Worm (Caenorhabditis elegans) whole organism, L4 larva: ENCODE data around the gene srh-92.

ENCODE experiments used
- D1046.2 ChIP-seq: fragments of 200-800 bp; sonication (Bioruptor generic); IDR thresholded peaks from 2 replicates; pipeline ENCODE4 v1.3.6; 2022; ENCODE audit warnings: missing genetic modification characterization, missing compliant biosample characterization
- ZK337.2 ChIP-seq: fragments of 200-800 bp; sonication (Bioruptor generic); IDR thresholded peaks from 2 replicates; pipeline ENCODE4 v1.3.6; 2022; ENCODE audit warnings: missing genetic modification reagents, missing genetic modification characterization, missing compliant biosample characterization
- aly-2 ChIP-seq: sonication (generic microtip); optimal IDR thresholded peaks from 2 replicates; lab custom pipeline; 2018; ENCODE audit warnings: missing biosample characterization, missing genetic modification characterization
- ceh-44 ChIP-seq: fragments of 200-800 bp; sonication (Bioruptor generic); IDR thresholded peaks from 2 replicates; pipeline ENCODE4 v1.3.6; 2022; ENCODE audit warnings: missing genetic modification reagents, missing genetic modification characterization, missing compliant biosample characterization
- ceh-82 ChIP-seq: sonication (generic microtip); optimal IDR thresholded peaks from 2 replicates; lab custom pipeline; 2017; ENCODE audit warnings: missing biosample characterization, missing genetic modification characterization
- cey-2 ChIP-seq: sonication (generic microtip); optimal IDR thresholded peaks from 3 replicates; lab custom pipeline; 2017; ENCODE audit warnings: missing genetic modification characterization, mild to moderate bottlenecking, missing compliant biosample characterization, antibody characterized with exemption, borderline replicate concordance; ENCODE audit not compliant: insufficient read depth
- daf-16 ChIP-seq, 3 experiments: sonication (generic microtip); optimal IDR thresholded peaks; 2 replicates each; lab custom pipeline; 2016 to 2017; ENCODE audit warnings: missing genetic modification characterization in 3 of 3, missing genetic modification reagents in 3 of 3, mild to moderate bottlenecking in 2 of 3, missing compliant biosample characterization in 2 of 3, missing biosample characterization in 1 of 3, moderate library complexity in 1 of 3
- dmd-6 ChIP-seq: fragments of 200-800 bp; sonication (Bioruptor generic); IDR thresholded peaks from 2 replicates; pipeline ENCODE4 v1.3.6; 2022; ENCODE audit warnings: missing genetic modification reagents, missing genetic modification characterization, missing compliant biosample characterization
- dmd-8 ChIP-seq: fragments of 200-800 bp; sonication (Bioruptor generic); IDR thresholded peaks from 2 replicates; pipeline ENCODE4 v1.3.6; 2022; ENCODE audit warnings: missing genetic modification characterization, missing compliant biosample characterization
- dve-1 ChIP-seq: sonication (generic microtip); optimal IDR thresholded peaks from 2 replicates; lab custom pipeline; 2017; ENCODE audit warnings: antibody characterized with exemption, mild to moderate bottlenecking, missing genetic modification characterization, missing compliant biosample characterization; ENCODE audit not compliant: insufficient read depth
- fkh-10 ChIP-seq: fragments of 150-350 bp; optimal IDR thresholded peaks from 2 replicates; lab custom pipeline; 2014; ENCODE audit warnings: missing biosample characterization, missing genetic modification reagents, missing genetic modification characterization
- hmg-1.1 ChIP-seq: fragments of 200-800 bp; sonication (Bioruptor generic); IDR thresholded peaks from 2 replicates; pipeline ENCODE4 v1.3.6; 2022; ENCODE audit warnings: missing genetic modification reagents, missing genetic modification characterization, missing compliant biosample characterization
- lim-7 ChIP-seq: fragments of 200-800 bp; sonication (Bioruptor generic); IDR thresholded peaks from 2 replicates; pipeline ENCODE4 v1.3.6; 2022; ENCODE audit warnings: missing genetic modification characterization, missing compliant biosample characterization
- lin-1 ChIP-seq: fragments of 200-800 bp; sonication (Bioruptor generic); IDR thresholded peaks from 2 replicates; pipeline ENCODE4 v1.3.6; 2022; ENCODE audit warnings: missing genetic modification reagents, missing genetic modification characterization, missing compliant biosample characterization
- lin-39 ChIP-seq: fragments of 150-350 bp; optimal IDR thresholded peaks from 2 replicates; lab custom pipeline; 2014; ENCODE audit warnings: missing biosample characterization, missing genetic modification reagents, missing genetic modification characterization
- madf-5 ChIP-seq, 2 experiments: fragments of 200-800 bp; sonication (Bioruptor generic); IDR thresholded peaks; 2 replicates each; pipeline ENCODE4 v1.3.6; 2022; ENCODE audit warnings: missing compliant biosample characterization in 2 of 2, missing genetic modification characterization in 2 of 2
- mep-1 ChIP-seq: fragments of 150-350 bp; sonication (generic microtip); optimal IDR thresholded peaks from 3 replicates; lab custom pipeline; 2014; ENCODE audit warnings: missing biosample characterization, missing genetic modification characterization
- mxl-3 ChIP-seq: fragments of 200-800 bp; sonication (Bioruptor generic); optimal IDR thresholded peaks from 2 replicates; lab custom pipeline; 2018; ENCODE audit warnings: mild to moderate bottlenecking, missing genetic modification characterization, missing compliant biosample characterization
- nhr-10 ChIP-seq: fragments of 150-350 bp; optimal IDR thresholded peaks from 2 replicates; lab custom pipeline; 2014; ENCODE audit warnings: missing biosample characterization, missing genetic modification characterization
- nhr-102 ChIP-seq: sonication (generic microtip); optimal IDR thresholded peaks from 2 replicates; lab custom pipeline; 2016; ENCODE audit warnings: mild to moderate bottlenecking, missing genetic modification characterization, moderate library complexity, missing compliant biosample characterization
- nhr-48 ChIP-seq: sonication (generic microtip); optimal IDR thresholded peaks from 2 replicates; lab custom pipeline; 2016; ENCODE audit warnings: mild to moderate bottlenecking, missing genetic modification characterization, missing compliant biosample characterization
- pha-4 ChIP-seq, 2 experiments: fragments of 150-350 bp in 1 of 2; fragments of 200-800 bp in 1 of 2; sonication (Bioruptor generic) in 1 of 2; IDR thresholded peaks in 1 of 2; optimal IDR thresholded peaks in 1 of 2; 2 replicates each; pipeline versions ENCODE4 v1.3.6 to Lab custom; 2014 to 2022; ENCODE audit warnings: missing genetic modification characterization in 2 of 2, missing genetic modification reagents in 2 of 2, missing biosample characterization in 1 of 2, missing compliant biosample characterization in 1 of 2
- set-16 ChIP-seq: fragments of 200-800 bp; sonication (Bioruptor generic); IDR thresholded peaks from 2 replicates; pipeline ENCODE4 v1.3.6; 2022; ENCODE audit warnings: missing genetic modification reagents, missing genetic modification characterization, missing compliant biosample characterization
- skn-1 ChIP-seq: fragments of 150-350 bp; optimal IDR thresholded peaks from 2 replicates; lab custom pipeline; 2014; ENCODE audit warnings: missing biosample characterization, missing genetic modification characterization
- spr-3 ChIP-seq: fragments of 200-800 bp; sonication (Bioruptor generic); optimal IDR thresholded peaks from 2 replicates; lab custom pipeline; 2018; ENCODE audit warnings: mild to moderate bottlenecking, missing genetic modification characterization, missing compliant biosample characterization
- tag-97 ChIP-seq: fragments of 200-800 bp; sonication (Bioruptor generic); IDR thresholded peaks from 2 replicates; pipeline ENCODE4 v1.3.6; 2022; ENCODE audit warnings: missing genetic modification characterization, missing compliant biosample characterization
- tra-1 ChIP-seq: fragments of 200-800 bp; sonication (Bioruptor generic); IDR thresholded peaks from 2 replicates; pipeline ENCODE4 v1.3.6; 2022; ENCODE audit warnings: missing genetic modification reagents, missing genetic modification characterization, missing compliant biosample characterization
- unc-39 ChIP-seq: sonication (generic microtip); optimal IDR thresholded peaks from 2 replicates; lab custom pipeline; 2017; ENCODE audit warnings: missing biosample characterization, missing genetic modification characterization
- unc-62 ChIP-seq, 3 experiments: fragments of 150-350 bp in 1 of 3; sonication (generic microtip); optimal IDR thresholded peaks in 2 of 3; peaks in 1 of 3; 1 replicate in 1 of 3; 2 replicates in 2 of 3; lab custom pipeline; 2014 to 2017; ENCODE audit warnings: missing biosample characterization in 3 of 3, missing genetic modification characterization in 3 of 3, missing genetic modification reagents in 3 of 3, missing genotype in 1 of 3
- zip-2 ChIP-seq: fragments of 150-350 bp; optimal IDR thresholded peaks from 2 replicates; lab custom pipeline; 2014; ENCODE audit warnings: missing biosample characterization, missing genetic modification characterization

srh-92 gene

DNA sequence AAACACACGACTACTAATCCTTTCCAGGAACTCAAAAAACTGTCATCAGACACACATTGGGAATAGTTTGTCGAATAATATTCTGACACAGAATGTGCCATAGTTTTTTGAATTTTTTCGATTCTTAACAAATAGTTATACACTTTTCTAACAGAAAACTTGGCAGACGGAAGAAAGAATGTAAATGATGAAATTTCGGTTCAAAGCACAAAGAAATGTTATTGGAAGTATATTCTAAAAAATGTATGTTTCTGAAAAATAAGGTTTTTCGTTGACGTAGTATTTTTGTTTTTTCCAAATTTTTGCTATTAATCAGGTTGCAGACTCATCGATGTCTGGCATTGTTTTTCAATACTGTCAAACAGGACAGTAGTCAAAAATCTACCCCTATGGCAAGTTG lies at the start of gene srh-92:
srh-92 (minus strand) TSS at position 101 of the 400 bp plus-strand sequence.
- TF ChIP-seq dmd-8 (GFP tag; lab: Robert Waterston, UW) (no peak), unc-39 (tag; lab: Kevin White, UChicago) (no peak), ZK337.2 (GFP tag; lab: Robert Waterston, UW) (no peak), cey-2 (tag; lab: Kevin White, UChicago) (no peak), mxl-3 (GFP tag; lab: Kevin White, UChicago) (no peak), nhr-102 (tag; lab: Kevin White, UChicago) (no peak), pha-4 (GFP tag; IDR thresholded peaks at IDR 0.05; lab: Robert Waterston, UW) (no peak), pha-4 (tag; optimal IDR thresholded peaks at IDR 0.05; lab: Kevin White, UChicago) (no peak), zip-2 (tag; lab: Kevin White, UChicago) (no peak), nhr-10 (tag; lab: Kevin White, UChicago) (no peak), dve-1 (tag; lab: Kevin White, UChicago) (no peak)

DNA sequence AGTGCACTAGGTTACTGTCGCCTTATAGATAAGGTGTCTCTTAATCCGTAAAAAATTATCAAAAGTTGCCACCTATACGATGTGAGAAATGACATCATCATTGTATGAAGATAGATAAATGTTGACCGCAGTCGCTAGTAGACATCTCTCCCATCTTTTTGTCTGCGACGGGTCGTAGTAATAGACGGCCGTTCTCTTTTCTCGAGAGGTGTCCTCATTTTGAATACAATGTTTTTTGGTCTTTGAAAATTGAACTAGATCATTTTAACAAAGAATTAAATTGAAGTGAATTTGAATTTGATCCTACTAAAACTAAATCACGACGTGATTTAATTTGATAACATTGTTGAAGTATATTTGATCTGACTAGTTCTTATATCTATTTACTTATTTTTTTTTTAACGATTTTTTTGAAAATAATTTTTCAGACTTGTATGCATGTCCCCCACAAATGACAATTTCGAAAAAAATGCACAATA lies 47.8 kb upstream of the srh-92 start, which contains the start of the genes str-31 and nhr-172:
str-31 (minus strand) TSS at position 101 of the 479 bp plus-strand sequence.
nhr-172 (plus strand) TSS at position 429 of the 479 bp plus-strand sequence.
- TF ChIP-seq nhr-48 (no peak), D1046.2 (GFP tag; lab: Robert Waterston, UW) (no peak), dmd-6 (GFP tag; lab: Robert Waterston, UW) (no peak), unc-62 (GFP tag; optimal IDR thresholded peaks at IDR 0.05 in 1 of 2; lab: Kevin White, UChicago) (no peak), unc-62 (tag; optimal IDR thresholded peaks at IDR 0.05; lab: Kevin White, UChicago) (no peak), lin-1 (GFP tag; lab: Robert Waterston, UW) (no peak), dve-1 (tag; lab: Kevin White, UChicago) (no peak), ceh-82 (tag; lab: Kevin White, UChicago) (no peak), aly-2 (tag; lab: Kevin White, UChicago) (no peak)

- no peak for TF ChIP-seq tag-97 (GFP tag; lab: Robert Waterston, UW)
- TF ChIP-seq fkh-10 (GFP tag; lab: Kevin White, UChicago) = no peak
- TF ChIP-seq nhr-10 (tag; lab: Kevin White, UChicago) = no peak
- TF ChIP-seq lim-7 (GFP tag; lab: Robert Waterston, UW) = no peak
- 0 out of 2 replicates have a peak, but pooled peaks have one; percentile 3 for TF ChIP-seq ceh-44 (GFP tag; lab: Robert Waterston, UW)
- TF ChIP-seq mep-1 (tag; lab: Kevin White, UChicago) = no peak
- no peak for TF ChIP-seq mxl-3 (GFP tag; lab: Kevin White, UChicago)
These were observed 45.4 kb upstream of the srh-92 start for ce11 chrV:7506207-7506606.

- TF ChIP-seq spr-3 (GFP tag; lab: Kevin White, UChicago) (no peak), dmd-8 (GFP tag; lab: Robert Waterston, UW) (no peak), lim-7 (GFP tag; lab: Robert Waterston, UW) (no peak), tra-1 (GFP tag; lab: Robert Waterston, UW) (no peak), daf-16 (GFP tag; optimal IDR thresholded peaks at IDR 0.05; lab: Kevin White, UChicago) (no peak), daf-16 (tag; optimal IDR thresholded peaks at IDR 0.05; lab: Kevin White, UChicago) (no peak), madf-5 (GFP tag; IDR thresholded peaks at IDR 0.05; lab: Robert Waterston, UW) (no peak), lin-39 (tag; lab: Kevin White, UChicago) (no peak), skn-1 (no peak), hmg-1.1 (GFP tag; lab: Robert Waterston, UW) (no peak), mxl-3 (GFP tag; lab: Kevin White, UChicago) (no peak)
- TF ChIP-seq, all 104 proteins: peak for 0
These were observed 43.5 kb upstream of the srh-92 start, which contains the start of gene srh-229 for ce11 chrV:7504271-7504670. srh-229 (minus strand) TSS chrV:7504371.

- TF ChIP-seq set-16 = no peak
- TF ChIP-seq, all 104 proteins: peak for 0
These were observed 40.4 kb upstream of the srh-92 start for ce11 chrV:7501194-7501593.
